Fruit fly (Drosophila melanogaster) whole organism, adult: Measurements from ENCODE around the gene Vago.

Experiments used
- CG33017 ChIP-seq: fragments of 200-800 bp; sonication (Bioruptor generic); optimal IDR thresholded peaks from 2 replicates; lab custom pipeline; 2018; ENCODE audit warnings: missing biosample characterization, mild to moderate bottlenecking, missing genetic modification characterization, moderate library complexity
- CG7045 ChIP-seq: fragments of 200-800 bp; sonication (Bioruptor generic); optimal IDR thresholded peaks from 2 replicates; lab custom pipeline; 2017; ENCODE audit warnings: missing biosample characterization, mild to moderate bottlenecking, missing genetic modification characterization
- bab1 ChIP-seq: fragments of 200-800 bp; sonication (Bioruptor generic); optimal IDR thresholded peaks from 3 replicates; lab custom pipeline; 2019; ENCODE audit warnings: missing biosample characterization, mild to moderate bottlenecking, missing genetic modification characterization, moderate library complexity
- kay ChIP-seq: fragments of 200-800 bp; sonication (Bioruptor generic); peaks from one replicate; lab custom pipeline; 2016; ENCODE audit warnings: missing biosample characterization, missing genetic modification characterization, borderline replicate concordance
- pad ChIP-seq: fragments of 200-800 bp; sonication (Bioruptor generic); optimal IDR thresholded peaks from 3 replicates; lab custom pipeline; 2017; ENCODE audit warnings: missing biosample characterization, missing genetic modification characterization, mild to moderate bottlenecking, moderate library complexity, missing genetic modification reagents

DNA sequence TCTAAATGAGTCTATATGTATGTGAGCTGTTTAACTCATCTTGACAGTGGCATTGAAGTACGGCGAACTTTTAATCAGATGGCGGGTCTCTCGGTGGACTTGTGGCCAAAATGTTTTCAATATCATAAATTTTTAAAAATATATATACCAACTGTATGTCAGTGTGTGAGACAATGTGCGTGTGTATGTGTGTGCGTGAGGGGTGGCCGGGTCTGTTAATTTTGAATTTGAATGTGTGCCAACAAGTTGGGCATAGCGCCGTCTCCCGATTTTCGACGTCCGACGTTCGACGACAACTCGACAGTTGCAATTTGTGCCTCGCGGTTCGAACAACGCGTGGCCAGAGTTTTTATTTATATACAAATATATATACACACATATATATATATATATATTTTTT is 44.6 kb upstream of the Vago start, which contains the start of gene SmydA-4:
- TF ChIP-seq kay (GFP tag; lab: Kevin White, UChicago) (no peak), pad (GFP tag; lab: Kevin White, UChicago) (no peak), CG33017 (tag; lab: Kevin White, UChicago) (no peak), CG7045 (GFP tag; lab: Kevin White, UChicago) (no peak), bab1 (GFP tag; lab: Kevin White, UChicago) (no peak)
